Fruit fly (Drosophila melanogaster) whole organism, adult: Measurements from ENCODE around the gene mib1.

Source experiments
- CG14711 ChIP-seq: fragments of 200-800 bp; sonication (Bioruptor generic); optimal IDR thresholded peaks from 2 replicates; lab custom pipeline; 2018; ENCODE audit warnings: missing biosample characterization, mild to moderate bottlenecking, missing genetic modification characterization, moderate library complexity
- CG1620 ChIP-seq: fragments of 200-800 bp; sonication (Bioruptor generic); optimal IDR thresholded peaks from 2 replicates; lab custom pipeline; 2016; ENCODE audit warnings: missing biosample characterization, missing genetic modification characterization
- CG33017 ChIP-seq: fragments of 200-800 bp; sonication (Bioruptor generic); optimal IDR thresholded peaks from 2 replicates; lab custom pipeline; 2018; ENCODE audit warnings: missing biosample characterization, mild to moderate bottlenecking, missing genetic modification characterization, moderate library complexity
- Clk ChIP-seq: fragments of 200-800 bp; sonication (Bioruptor generic); optimal IDR thresholded peaks from 2 replicates; lab custom pipeline; 2017; ENCODE audit warnings: missing biosample characterization, missing genetic modification characterization
- Crg-1 ChIP-seq: fragments of 200-800 bp; sonication (Bioruptor generic); optimal IDR thresholded peaks from 2 replicates; lab custom pipeline; 2016; ENCODE audit warnings: missing biosample characterization, missing genetic modification characterization
- Hr96 ChIP-seq: fragments of 200-800 bp; sonication (Bioruptor generic); optimal IDR thresholded peaks from 2 replicates; lab custom pipeline; 2016; ENCODE audit warnings: missing biosample characterization, missing genetic modification characterization
- bab1 ChIP-seq: fragments of 200-800 bp; sonication (Bioruptor generic); optimal IDR thresholded peaks from 3 replicates; lab custom pipeline; 2019; ENCODE audit warnings: missing biosample characterization, mild to moderate bottlenecking, missing genetic modification characterization, moderate library complexity
- kay ChIP-seq: fragments of 200-800 bp; sonication (Bioruptor generic); peaks from one replicate; lab custom pipeline; 2016; ENCODE audit warnings: missing biosample characterization, missing genetic modification characterization, borderline replicate concordance
- ovo ChIP-seq: fragments of 200-800 bp; sonication (Bioruptor generic); optimal IDR thresholded peaks from 2 replicates; lab custom pipeline; 2016; ENCODE audit warnings: missing biosample characterization, missing genetic modification characterization
- pad ChIP-seq: fragments of 200-800 bp; sonication (Bioruptor generic); optimal IDR thresholded peaks from 3 replicates; lab custom pipeline; 2017; ENCODE audit warnings: missing biosample characterization, missing genetic modification characterization, mild to moderate bottlenecking, moderate library complexity, missing genetic modification reagents
- toe ChIP-seq: fragments of 200-800 bp; sonication (Bioruptor generic); optimal IDR thresholded peaks from 2 replicates; lab custom pipeline; 2016; ENCODE audit warnings: missing biosample characterization, missing genetic modification characterization

DNA sequence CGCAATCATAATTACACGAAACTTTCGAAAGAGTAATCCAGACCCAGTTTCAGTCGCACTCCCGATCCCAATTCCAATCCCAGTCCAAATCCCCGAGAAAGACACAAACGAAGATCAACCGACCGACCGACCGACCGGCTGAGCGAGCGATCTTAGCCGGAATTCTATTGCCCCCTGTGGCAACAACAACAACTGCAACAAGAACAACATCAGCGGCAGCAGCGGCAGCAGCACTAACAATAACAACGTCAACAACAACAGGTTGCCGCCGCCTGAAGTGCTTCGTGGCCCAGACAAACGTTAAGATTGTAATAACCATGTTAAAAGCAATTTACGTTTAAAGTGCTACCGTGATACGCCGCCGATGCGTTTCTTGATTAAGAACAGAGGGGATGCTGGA lies 7.1 kb upstream of the mib1 start:
- TF ChIP-seq Clk (GFP tag; lab: Kevin White, UChicago): no peak
- TF ChIP-seq bab1 (GFP tag; lab: Kevin White, UChicago): no peak
- no peak for TF ChIP-seq CG33017 (tag; lab: Kevin White, UChicago)
- no peak for TF ChIP-seq CG14711 (tag; lab: Kevin White, UChicago)
- no peak for TF ChIP-seq kay (GFP tag; lab: Kevin White, UChicago)
- no peak for TF ChIP-seq Hr96 (GFP tag; lab: Kevin White, UChicago)
- TF ChIP-seq Crg-1: no peak
- no peak for TF ChIP-seq ovo (GFP tag; lab: Kevin White, UChicago)
- no peak for TF ChIP-seq pad (GFP tag; lab: Kevin White, UChicago)
- no peak for TF ChIP-seq toe (GFP tag; lab: Kevin White, UChicago)
- no peak for TF ChIP-seq CG1620 (GFP tag; lab: Kevin White, UChicago)
